Worm (Caenorhabditis elegans) whole organism, late embryonic: Measurements from ENCODE around the gene F58E2.5.

ENCODE experiments used
- C08G9.2 ChIP-seq: sonication (generic microtip); optimal IDR thresholded peaks from 2 replicates; lab custom pipeline; 2016; ENCODE audit warnings: mild to moderate bottlenecking, missing genetic modification characterization, moderate library complexity, missing compliant biosample characterization
- F13H6.1 ChIP-seq: sonication (generic microtip); optimal IDR thresholded peaks from 2 replicates; lab custom pipeline; 2016; ENCODE audit warnings: missing genetic modification characterization, missing compliant biosample characterization
- Y22D7AL.16 ChIP-seq: sonication (generic microtip); optimal IDR thresholded peaks from 2 replicates; lab custom pipeline; 2016; ENCODE audit warnings: missing genetic modification characterization, missing compliant biosample characterization
- ahr-1 ChIP-seq: sonication (generic microtip); optimal IDR thresholded peaks from 2 replicates; lab custom pipeline; 2016; ENCODE audit warnings: missing genetic modification characterization, missing compliant biosample characterization
- ceh-18 ChIP-seq: sonication (generic microtip); optimal IDR thresholded peaks from 2 replicates; lab custom pipeline; 2016; ENCODE audit warnings: missing genetic modification characterization, missing compliant biosample characterization
- ceh-19 ChIP-seq: fragments of 200-800 bp; sonication (Bioruptor generic); optimal IDR thresholded peaks from 2 replicates; lab custom pipeline; 2018; ENCODE audit warnings: mild to moderate bottlenecking, missing genetic modification characterization, missing compliant biosample characterization
- ceh-22 ChIP-seq: sonication (generic microtip); optimal IDR thresholded peaks from 2 replicates; lab custom pipeline; 2017; ENCODE audit warnings: missing biosample characterization, missing genetic modification characterization
- ceh-24 ChIP-seq: sonication (generic microtip); optimal IDR thresholded peaks from 2 replicates; lab custom pipeline; 2016; ENCODE audit warnings: mild to moderate bottlenecking, missing genetic modification characterization, missing compliant biosample characterization
- ceh-31 ChIP-seq: sonication (generic microtip); optimal IDR thresholded peaks from 2 replicates; lab custom pipeline; 2016; ENCODE audit warnings: missing genetic modification characterization, missing compliant biosample characterization
- ceh-45 ChIP-seq: fragments of 200-800 bp; sonication (Bioruptor generic); IDR thresholded peaks from 2 replicates; pipeline ENCODE4 v1.3.6; 2022; ENCODE audit warnings: missing genetic modification reagents, missing genetic modification characterization, missing compliant biosample characterization
- ceh-9 ChIP-seq: sonication (generic microtip); optimal IDR thresholded peaks from 2 replicates; lab custom pipeline; 2016; ENCODE audit warnings: mild to moderate bottlenecking, missing genetic modification characterization, inconsistent platforms, missing compliant biosample characterization
- che-1 ChIP-seq: sonication (generic microtip); optimal IDR thresholded peaks from 2 replicates; lab custom pipeline; 2016; ENCODE audit warnings: mild to moderate bottlenecking, missing genetic modification characterization, missing compliant biosample characterization
- dve-1 ChIP-seq: sonication (generic microtip); optimal IDR thresholded peaks from 2 replicates; lab custom pipeline; 2017; ENCODE audit warnings: antibody characterized with exemption, mild to moderate bottlenecking, missing genetic modification characterization, missing compliant biosample characterization
- elt-2 ChIP-seq: sonication (generic microtip); optimal IDR thresholded peaks from 2 replicates; lab custom pipeline; 2016; ENCODE audit warnings: missing genetic modification reagents, missing genetic modification characterization, missing compliant biosample characterization
- ets-4 ChIP-seq: sonication (generic microtip); optimal IDR thresholded peaks from 2 replicates; lab custom pipeline; 2016; ENCODE audit warnings: missing genetic modification characterization, missing compliant biosample characterization
- fkh-10 ChIP-seq: fragments of 150-350 bp; optimal IDR thresholded peaks from 2 replicates; lab custom pipeline; 2014; ENCODE audit warnings: missing biosample characterization, missing genetic modification reagents, missing genetic modification characterization
- fkh-6 ChIP-seq: sonication (generic microtip); optimal IDR thresholded peaks from 2 replicates; lab custom pipeline; 2016; ENCODE audit warnings: missing genetic modification characterization, missing compliant biosample characterization
- hlh-13 ChIP-seq: fragments of 200-800 bp; sonication (Bioruptor generic); optimal IDR thresholded peaks from 2 replicates; lab custom pipeline; 2018; ENCODE audit warnings: mild to moderate bottlenecking, missing genetic modification characterization, missing compliant biosample characterization
- hlh-6 ChIP-seq: sonication (generic microtip); optimal IDR thresholded peaks from 2 replicates; lab custom pipeline; 2016; ENCODE audit warnings: missing genotype, missing genetic modification characterization, missing compliant biosample characterization
- lim-6 ChIP-seq: sonication (generic microtip); optimal IDR thresholded peaks from 2 replicates; lab custom pipeline; 2016; ENCODE audit warnings: missing genetic modification characterization, missing compliant biosample characterization
- madf-2 ChIP-seq: sonication (generic microtip); optimal IDR thresholded peaks from 2 replicates; lab custom pipeline; 2017; ENCODE audit warnings: missing genetic modification characterization, missing compliant biosample characterization
- mec-3 ChIP-seq: sonication (generic microtip); optimal IDR thresholded peaks from 2 replicates; lab custom pipeline; 2016; ENCODE audit warnings: borderline replicate concordance, missing genetic modification characterization, missing compliant biosample characterization
- nfya-1 ChIP-seq: sonication (generic microtip); optimal IDR thresholded peaks from 2 replicates; lab custom pipeline; 2017; ENCODE audit warnings: missing genetic modification characterization, mild to moderate bottlenecking, missing compliant biosample characterization, antibody characterized with exemption, moderate library complexity
- nhr-232 ChIP-seq: sonication (generic microtip); optimal IDR thresholded peaks from 2 replicates; lab custom pipeline; 2016; ENCODE audit warnings: missing genetic modification characterization, missing compliant biosample characterization
- npax-4 ChIP-seq: sonication (generic microtip); optimal IDR thresholded peaks from 2 replicates; lab custom pipeline; 2016; ENCODE audit warnings: missing genetic modification characterization, missing compliant biosample characterization
- odd-2 ChIP-seq: sonication (generic microtip); optimal IDR thresholded peaks from 2 replicates; lab custom pipeline; 2017; ENCODE audit warnings: antibody characterized with exemption, mild to moderate bottlenecking, missing genetic modification characterization, missing compliant biosample characterization
- pat-9 ChIP-seq: fragments of 200-800 bp; sonication (Bioruptor generic); optimal IDR thresholded peaks from 2 replicates; lab custom pipeline; 2018; ENCODE audit warnings: mild to moderate bottlenecking, missing genetic modification characterization, moderate library complexity, missing compliant biosample characterization
- pax-1 ChIP-seq: fragments of 150-350 bp; optimal IDR thresholded peaks from 2 replicates; lab custom pipeline; 2014; ENCODE audit warnings: missing biosample characterization, missing genetic modification characterization
- pha-2 ChIP-seq: sonication (generic microtip); optimal IDR thresholded peaks from 2 replicates; lab custom pipeline; 2017; ENCODE audit warnings: mild to moderate bottlenecking, missing genetic modification characterization, missing compliant biosample characterization
- pha-4 ChIP-seq: fragments of 150-350 bp; optimal IDR thresholded peaks from 2 replicates; lab custom pipeline; 2018; ENCODE audit warnings: missing biosample characterization, missing genetic modification reagents, missing genetic modification characterization
- pqm-1 ChIP-seq: sonication (generic microtip); optimal IDR thresholded peaks from 2 replicates; lab custom pipeline; 2016; ENCODE audit warnings: missing genetic modification characterization, missing compliant biosample characterization
- pros-1 ChIP-seq: fragments of 150-350 bp; optimal IDR thresholded peaks from 2 replicates; lab custom pipeline; 2014; ENCODE audit warnings: missing biosample characterization, missing genetic modification reagents, missing genetic modification characterization
- ref-2 ChIP-seq: sonication (generic microtip); optimal IDR thresholded peaks from 2 replicates; lab custom pipeline; 2016; ENCODE audit warnings: missing genetic modification characterization, missing compliant biosample characterization
- rnt-1 ChIP-seq: sonication (generic microtip); optimal IDR thresholded peaks from 2 replicates; lab custom pipeline; 2016; ENCODE audit warnings: missing genetic modification characterization, missing compliant biosample characterization
- sox-2 ChIP-seq: fragments of 200-800 bp; sonication (Bioruptor generic); IDR thresholded peaks from 2 replicates; pipeline ENCODE4 v1.3.6; 2022; ENCODE audit warnings: missing genetic modification reagents, missing genetic modification characterization, missing compliant biosample characterization
- sox-4 ChIP-seq: sonication (generic microtip); optimal IDR thresholded peaks from 2 replicates; lab custom pipeline; 2017; ENCODE audit warnings: mild to moderate bottlenecking, missing genetic modification characterization, inconsistent platforms, missing compliant biosample characterization
- syd-9 ChIP-seq: sonication (generic microtip); optimal IDR thresholded peaks from 2 replicates; lab custom pipeline; 2016; ENCODE audit warnings: mild to moderate bottlenecking, missing genetic modification characterization, moderate library complexity, missing compliant biosample characterization
- tbx-2 ChIP-seq: sonication (generic microtip); optimal IDR thresholded peaks from 2 replicates; lab custom pipeline; 2016; ENCODE audit warnings: missing genetic modification characterization, missing compliant biosample characterization
- ttx-3 ChIP-seq: sonication (generic microtip); optimal IDR thresholded peaks from 2 replicates; lab custom pipeline; 2016; ENCODE audit warnings: missing genetic modification reagents, missing genetic modification characterization, missing compliant biosample characterization
- unc-3 ChIP-seq, 2 experiments: fragments of 200-800 bp in 1 of 2; sonication (Bioruptor generic) in 1 of 2; sonication (generic microtip) in 1 of 2; conservative IDR thresholded peaks in 1 of 2; optimal IDR thresholded peaks in 1 of 2; 2 replicates each; pipeline versions ENCODE4 v1.3.6 to Lab custom; 2016 to 2022; ENCODE audit warnings: missing compliant biosample characterization in 2 of 2, missing genetic modification characterization in 2 of 2, missing genetic modification reagents in 1 of 2
- unc-86 ChIP-seq: sonication (generic microtip); optimal IDR thresholded peaks from 2 replicates; lab custom pipeline; 2016; ENCODE audit warnings: missing genetic modification characterization, missing compliant biosample characterization
- zip-5 ChIP-seq: sonication (generic microtip); optimal IDR thresholded peaks from 2 replicates; lab custom pipeline; 2016; ENCODE audit warnings: missing genetic modification characterization, missing compliant biosample characterization
- ztf-16 ChIP-seq: sonication (generic microtip); optimal IDR thresholded peaks from 2 replicates; lab custom pipeline; 2017; ENCODE audit warnings: missing genetic modification characterization, missing compliant biosample characterization

The F58E2.5 gene

ce11 chrIV:3400941-3401340 lies 43.8 kb upstream of the F58E2.5 start:
- TF ChIP-seq ceh-18, result no peak
- peak; percentile 72 for TF ChIP-seq elt-2 (tag; lab: Kevin White, UChicago)
- TF ChIP-seq hlh-6 (tag; lab: Kevin White, UChicago), result no peak
- no peak for TF ChIP-seq ceh-45

DNA sequence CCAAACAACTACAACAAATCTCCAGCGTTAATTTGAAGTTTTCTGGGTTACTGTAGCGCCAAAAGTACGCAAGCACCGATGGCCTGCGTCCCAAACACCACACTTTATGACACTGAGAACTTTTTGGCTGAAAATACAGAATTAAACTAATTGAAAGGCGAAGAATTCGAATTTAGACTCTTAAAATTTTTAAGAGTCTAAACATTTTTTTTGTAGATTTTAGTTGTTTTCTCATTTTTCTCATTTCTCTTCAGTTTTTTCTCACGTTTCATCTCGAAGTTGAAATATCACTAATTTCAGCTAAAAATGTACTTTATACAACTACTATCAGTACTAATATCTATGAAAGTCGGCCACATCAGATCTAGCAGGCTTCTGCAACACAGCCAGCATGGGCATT lies 29.3 kb upstream of the F58E2.5 start, which contains the start of gene lgc-9:
Gene lgc-9, plus strand, starts transcription at position 301 of the 400 bp plus-strand sequence.
- no peak for TF ChIP-seq pax-1 (tag; lab: Kevin White, UChicago)
- TF ChIP-seq ztf-16, result no peak
- no peak for TF ChIP-seq unc-86 (tag; lab: Kevin White, UChicago)
- TF ChIP-seq pha-4 (tag; lab: Kevin White, UChicago), result no peak
- no peak for TF ChIP-seq npax-4 (tag; lab: Kevin White, UChicago)
- TF ChIP-seq hlh-13, result no peak
- no peak for TF ChIP-seq syd-9
- TF ChIP-seq fkh-6 (tag; lab: Kevin White, UChicago), result no peak
- TF ChIP-seq, all 69 proteins: peak for 0

ce11 chrIV:3418741-3419140 lies 26.0 kb upstream of the F58E2.5 start:
- TF ChIP-seq ceh-19 (GFP tag; lab: Kevin White, UChicago), result no peak
- TF ChIP-seq hlh-13, result no peak
- no peak for TF ChIP-seq sox-4
- no peak for TF ChIP-seq madf-2 (tag; lab: Kevin White, UChicago)
- TF ChIP-seq ets-4 (tag; lab: Kevin White, UChicago), result no peak
- no peak for TF ChIP-seq pat-9 (tag; lab: Kevin White, UChicago)
- no peak for TF ChIP-seq ceh-24
- TF ChIP-seq ceh-31, result no peak
- no peak for TF ChIP-seq unc-86 (tag; lab: Kevin White, UChicago)
- TF ChIP-seq nfya-1 (tag; lab: Kevin White, UChicago), result no peak
- TF ChIP-seq fkh-10 (GFP tag; lab: Kevin White, UChicago), result no peak
- no peak for TF ChIP-seq zip-5 (tag; lab: Kevin White, UChicago)
- no peak for TF ChIP-seq odd-2 (tag; lab: Kevin White, UChicago)
- TF ChIP-seq ceh-9, result no peak
- TF ChIP-seq pros-1 (tag; lab: Kevin White, UChicago), result no peak
- no peak for TF ChIP-seq ceh-18
- no peak for TF ChIP-seq ahr-1 (tag; lab: Kevin White, UChicago)
- no peak for TF ChIP-seq C08G9.2 (tag; lab: Kevin White, UChicago)
- no peak for TF ChIP-seq npax-4 (tag; lab: Kevin White, UChicago)

DNA sequence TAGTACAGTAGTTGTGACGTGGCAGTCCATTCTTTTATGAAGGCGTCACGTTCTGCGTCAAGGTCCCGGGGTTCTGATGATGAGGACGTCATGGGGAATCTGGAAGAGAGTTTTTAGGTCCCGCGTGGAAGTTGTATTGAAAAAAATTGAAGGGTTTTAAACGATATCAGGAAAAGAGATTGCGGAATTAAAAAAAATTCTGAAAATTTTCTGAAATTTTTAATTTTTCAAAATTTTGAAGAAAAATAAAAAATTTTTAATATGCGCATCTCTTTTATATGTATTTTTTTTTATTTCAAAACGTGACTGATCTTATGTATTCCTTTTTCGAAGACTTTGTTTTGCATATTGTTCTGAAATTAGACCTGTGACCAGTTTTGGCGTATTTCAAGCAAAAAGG lies 22.2 kb upstream of the F58E2.5 start, which contains the start of gene C04C3.6:
Gene C04C3.6, minus strand, starts transcription at position 101 of the 400 bp plus-strand sequence.
- TF ChIP-seq hlh-6 (tag; lab: Kevin White, UChicago), result no peak
- TF ChIP-seq ttx-3, result no peak
- no peak for TF ChIP-seq nhr-232 (tag; lab: Kevin White, UChicago)
- TF ChIP-seq pros-1 (tag; lab: Kevin White, UChicago), result no peak
- no peak for TF ChIP-seq ceh-9

DNA sequence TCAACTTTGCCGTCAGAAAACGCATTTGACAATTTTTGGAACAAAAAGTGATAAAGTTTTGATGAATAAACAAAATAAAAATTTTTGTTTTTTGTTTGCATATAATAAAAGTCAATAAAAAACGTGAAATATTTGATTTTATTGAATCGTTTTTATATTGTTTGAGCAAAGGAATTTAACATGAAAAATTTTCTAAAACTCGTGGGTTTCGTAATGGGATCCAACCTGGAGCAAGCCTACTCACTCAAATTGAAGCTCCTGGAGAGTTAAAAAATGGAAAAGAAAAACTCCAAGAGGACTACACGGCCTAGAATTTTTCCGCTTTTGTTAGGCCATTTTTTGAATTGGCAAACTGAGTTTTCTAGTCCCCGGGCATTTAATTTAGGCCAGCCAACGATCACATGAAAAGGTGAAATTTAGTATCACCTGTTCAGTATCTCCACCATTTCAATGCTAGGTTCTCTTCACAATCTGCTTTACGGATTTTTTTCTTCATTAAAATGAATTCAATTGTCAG lies 16.2 kb upstream of the F58E2.5 start, which contains the start of the genes C04C3.9 and srz-60:
Gene C04C3.9, minus strand, starts transcription at position 101 of the 517 bp plus-strand sequence.
Gene srz-60, plus strand, starts transcription at position 467 of the 517 bp plus-strand sequence.
- TF ChIP-seq tbx-2 (tag; lab: Kevin White, UChicago) (no peak), Y22D7AL.16 (tag; lab: Kevin White, UChicago) (no peak), lim-6 (no peak), dve-1 (tag; lab: Kevin White, UChicago) (no peak), syd-9 (no peak), C08G9.2 (tag; lab: Kevin White, UChicago) (no peak), che-1 (tag; lab: Kevin White, UChicago) (no peak), pat-9 (tag; lab: Kevin White, UChicago) (no peak), mec-3 (no peak), sox-2 (GFP tag; lab: Robert Waterston, UW) (no peak), ref-2 (tag; lab: Kevin White, UChicago) (no peak), unc-3 (GFP tag; conservative IDR thresholded peaks at IDR 0.05; lab: Robert Waterston, UW) (no peak), unc-3 (tag; optimal IDR thresholded peaks at IDR 0.05; lab: Kevin White, UChicago) (no peak), pha-2 (tag; lab: Kevin White, UChicago) (no peak), ceh-19 (GFP tag; lab: Kevin White, UChicago) (no peak), ceh-22 (tag; lab: Kevin White, UChicago) (no peak), pqm-1 (tag; lab: Kevin White, UChicago) (no peak), rnt-1 (tag; lab: Kevin White, UChicago) (no peak), F13H6.1 (tag; lab: Kevin White, UChicago) (no peak), hlh-6 (tag; lab: Kevin White, UChicago) (no peak)
